Worm (Caenorhabditis elegans): ENCODE results near the gene C16C8.8.
A peak's percentile ranks its signal among the peaks of the same experiment; 100 is the strongest.

C16C8.8 gene

ce11 chrII:3482231-3482630, 20.7 kb upstream of the C16C8.8 start, which contains the start of gene smu-2 (continued):
- TF ChIP-seq ceh-91 (GFP tag; IDR thresholded peaks at IDR 0.05): no peak
- no peak for TF ChIP-seq B0336.3 (GFP tag; IDR thresholded peaks at IDR 0.05)
- no peak for TF ChIP-seq lag-1 (GFP tag; IDR thresholded peaks at IDR 0.05)
- TF ChIP-seq madf-8 (GFP tag; conservative IDR thresholded peaks at IDR 0.05): peak; percentile 39
- TF ChIP-seq lsl-1 (GFP tag; optimal IDR thresholded peaks at IDR 0.05): peak; percentile 50
- no peak for TF ChIP-seq snpc-4 (GFP tag; optimal IDR thresholded peaks at IDR 0.05)
- TF ChIP-seq snpc-4 (tag; optimal IDR thresholded peaks at IDR 0.05): peak in 1 of 4 experiments; percentile 23
- peak; percentile 66; the same call in 1 of the 2 replicates for TF ChIP-seq aptf-2 (GFP tag; conservative IDR thresholded peaks at IDR 0.05)
- TF ChIP-seq die-1 (tag; optimal IDR thresholded peaks at IDR 0.05): no peak
- TF ChIP-seq rcor-1 (GFP tag; IDR thresholded peaks at IDR 0.05): peak; percentile 35; the same call in 1 of the 2 replicates
- peak; percentile 44 for TF ChIP-seq tbp1 (GFP tag; optimal IDR thresholded peaks at IDR 0.05)
- no peak for TF ChIP-seq xnd-1 (tag; optimal IDR thresholded peaks at IDR 0.05)
- TF ChIP-seq madf-6 (GFP tag; IDR thresholded peaks at IDR 0.05): peak; percentile 56
- TF ChIP-seq hlh-12 (tag; optimal IDR thresholded peaks at IDR 0.05): no peak
- 0 out of 2 replicates have a peak, but pooled peaks have one; percentile 32 for TF ChIP-seq ztf-25 (GFP tag; IDR thresholded peaks at IDR 0.05)
- no peak for TF ChIP-seq C17E4.6 (GFP tag; IDR thresholded peaks at IDR 0.05)
- no peak for TF ChIP-seq lin-40 (tag; optimal IDR thresholded peaks at IDR 0.05)
- TF ChIP-seq bed-1 (GFP tag; IDR thresholded peaks at IDR 0.05): no peak
- TF ChIP-seq him-1 (tag; optimal IDR thresholded peaks at IDR 0.05): peak; percentile 51
- TF ChIP-seq sea-2 (GFP tag; IDR thresholded peaks at IDR 0.05): no peak
- peak; percentile 13 for TF ChIP-seq ztf-18 (tag; optimal IDR thresholded peaks at IDR 0.05)
- TF ChIP-seq efl-1 (GFP tag; optimal IDR thresholded peaks at IDR 0.05): peak; percentile 11
- TF ChIP-seq ekl-4 (GFP tag; IDR thresholded peaks at IDR 0.05): no peak

DNA sequence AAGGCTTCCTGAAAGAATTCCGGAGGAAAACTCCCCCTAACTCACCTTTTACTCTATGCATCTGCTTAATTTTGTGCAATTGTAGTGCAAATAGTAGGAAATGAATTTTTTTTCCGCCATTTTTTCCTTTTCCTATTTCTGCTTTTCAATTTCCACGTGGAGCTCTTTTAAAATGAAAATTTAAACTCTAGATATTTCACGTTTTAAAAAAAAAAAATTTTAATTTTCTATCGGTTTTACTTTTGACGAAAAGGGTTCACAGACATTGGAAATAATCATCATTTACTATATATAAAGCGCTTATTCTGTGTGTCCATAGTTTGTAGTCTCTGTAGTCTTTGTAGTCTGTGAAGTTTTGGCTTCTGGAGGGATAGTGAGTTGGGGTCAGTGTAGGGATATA, 20.1 kb upstream of the C16C8.8 start, which contains the start of gene Y49F6B.8:
Gene Y49F6B.8, minus strand, starts transcription at position 101 of the 400 bp plus-strand sequence.
- TF ChIP-seq madf-3 (GFP tag; IDR thresholded peaks at IDR 0.05) (no peak), ztf-22 (GFP tag; optimal IDR thresholded peaks at IDR 0.05) (no peak), nfya-2 (GFP tag; IDR thresholded peaks at IDR 0.05) (no peak), C06A6.2 (GFP tag; conservative IDR thresholded peaks at IDR 0.05) (no peak), ztf-26 (tag; optimal IDR thresholded peaks at IDR 0.05) (no peak), chd-7 (tag; optimal IDR thresholded peaks at IDR 0.05) (no peak), nfya-1 (tag; optimal IDR thresholded peaks at IDR 0.05; ENCODE audit: borderline replicate concordance, insufficient read depth) (no peak), ekl-4 (GFP tag; IDR thresholded peaks at IDR 0.05) (no peak), ztf-25 (GFP tag; IDR thresholded peaks at IDR 0.05) (no peak), ceh-79 (tag; optimal IDR thresholded peaks at IDR 0.05) (no peak), Y79H2A.3 (GFP tag; conservative IDR thresholded peaks at IDR 0.05) (no peak), sdz-38 (tag; optimal IDR thresholded peaks at IDR 0.05) (no peak), mxl-1 (tag; optimal IDR thresholded peaks at IDR 0.05) (no peak), gei-17 (GFP tag; optimal IDR thresholded peaks at IDR 0.05) (no peak), ztf-3 (GFP tag; optimal IDR thresholded peaks at IDR 0.05) (no peak), aptf-3 (GFP tag; IDR thresholded peaks at IDR 0.05) (no peak), ceh-58 (GFP tag; IDR thresholded peaks at IDR 0.05) (no peak), ama-1 (optimal IDR thresholded peaks at IDR 0.05) (no peak), ama-1 (GFP tag; optimal IDR thresholded peaks at IDR 0.05) (no peak), F57C9.4 (tag; optimal IDR thresholded peaks at IDR 0.05) (no peak)
